Fruit fly (Drosophila melanogaster) whole organism, embryonic: ENCODE measurements around the gene MED15.

Experiments
- Abd-B ChIP-seq: fragments of 200-800 bp; sonication (Bioruptor generic); optimal IDR thresholded peaks from 2 replicates; lab custom pipeline; 2018; ENCODE audit warnings: missing biosample characterization, mild to moderate bottlenecking, missing genetic modification characterization, moderate library complexity
- Antp ChIP-seq: fragments of 200-800 bp; sonication (Bioruptor generic); optimal IDR thresholded peaks from 3 replicates; lab custom pipeline; 2016; ENCODE audit warnings: missing biosample characterization, missing genetic modification characterization
- BtbVII ChIP-seq: fragments of 200-800 bp; sonication (Bioruptor generic); optimal IDR thresholded peaks from 3 replicates; lab custom pipeline; 2017; ENCODE audit warnings: missing biosample characterization, mild to moderate bottlenecking, missing genetic modification characterization
- CG10979 ChIP-seq: fragments of 200-800 bp; sonication (Bioruptor generic); optimal IDR thresholded peaks from 2 replicates; lab custom pipeline; 2018; ENCODE audit warnings: missing biosample characterization, mild to moderate bottlenecking, missing genetic modification characterization, moderate library complexity
- CG11247 ChIP-seq: fragments of 200-800 bp; sonication (Bioruptor generic); IDR thresholded peaks from 2 replicates; pipeline ENCODE4 v1.3.6; 2022; ENCODE audit warnings: missing biosample characterization, missing genetic modification characterization
- CG12071 ChIP-seq: fragments of 200-800 bp; sonication (Bioruptor generic); optimal IDR thresholded peaks from 3 replicates; lab custom pipeline; 2018; ENCODE audit warnings: missing biosample characterization, mild to moderate bottlenecking, missing genetic modification characterization
- CG12236 ChIP-seq: fragments of 200-800 bp; sonication (Bioruptor generic); optimal IDR thresholded peaks from 2 replicates; lab custom pipeline; 2016; ENCODE audit warnings: missing biosample characterization, missing genetic modification characterization
- CG12659 ChIP-seq: fragments of 200-800 bp; sonication (Bioruptor generic); optimal IDR thresholded peaks from 3 replicates; lab custom pipeline; 2017; ENCODE audit warnings: mild to moderate bottlenecking, missing biosample characterization, missing genetic modification reagents, missing genetic modification characterization
- CG13123 ChIP-seq: fragments of 200-800 bp; sonication (Bioruptor generic); optimal IDR thresholded peaks from 2 replicates; lab custom pipeline; 2016; ENCODE audit warnings: missing biosample characterization, missing genetic modification characterization
- CG1602 ChIP-seq: fragments of 200-800 bp; sonication (Bioruptor generic); optimal IDR thresholded peaks from 3 replicates; lab custom pipeline; 2016; ENCODE audit warnings: missing biosample characterization, missing genetic modification characterization
- CG16813 ChIP-seq: fragments of 200-800 bp; sonication (Bioruptor generic); IDR thresholded peaks from 3 replicates; pipeline ENCODE4 v1.3.6; 2022; ENCODE audit warnings: missing biosample characterization, missing genetic modification characterization; ENCODE audit not compliant: partially characterized antibody
- CG17361 ChIP-seq: fragments of 200-800 bp; sonication (Bioruptor generic); IDR thresholded peaks from 3 replicates; pipeline ENCODE4 v1.3.6; 2022; ENCODE audit warnings: missing biosample characterization, missing genetic modification characterization
- CG18599 ChIP-seq: fragments of 200-800 bp; sonication (Bioruptor generic); optimal IDR thresholded peaks from 3 replicates; lab custom pipeline; 2017; ENCODE audit warnings: missing biosample characterization, missing genetic modification characterization, mild to moderate bottlenecking, moderate library complexity, missing genetic modification reagents
- CG2678 ChIP-seq: fragments of 200-800 bp; sonication (Bioruptor generic); optimal IDR thresholded peaks from 3 replicates; lab custom pipeline; 2019; ENCODE audit warnings: missing biosample characterization, mild to moderate bottlenecking, missing genetic modification characterization, moderate library complexity
- CG2875 ChIP-seq: fragments of 200-800 bp; sonication (Bioruptor generic); optimal IDR thresholded peaks from 2 replicates; lab custom pipeline; 2017; ENCODE audit warnings: missing biosample characterization, mild to moderate bottlenecking, missing genetic modification characterization, missing genetic modification reagents
- CG30020 ChIP-seq: fragments of 200-800 bp; optimal IDR thresholded peaks from 2 replicates; lab custom pipeline; 2019; ENCODE audit warnings: missing biosample characterization, mild to moderate bottlenecking, missing genetic modification characterization, moderate library complexity
- CG33557 ChIP-seq: fragments of 200-800 bp; sonication (Bioruptor generic); optimal IDR thresholded peaks from 2 replicates; lab custom pipeline; 2019; ENCODE audit warnings: missing biosample characterization, mild to moderate bottlenecking, missing genetic modification characterization, moderate library complexity
- CG34224 ChIP-seq: fragments of 200-800 bp; sonication (Bioruptor generic); IDR thresholded peaks from 3 replicates; pipeline ENCODE4 v1.3.6; 2022; ENCODE audit warnings: missing biosample characterization, missing genetic modification characterization; ENCODE audit not compliant: partially characterized antibody
- CG43689 ChIP-seq: fragments of 200-800 bp; sonication (Bioruptor generic); IDR thresholded peaks from 2 replicates; pipeline ENCODE4 v1.3.6; 2022; ENCODE audit warnings: missing biosample characterization, missing genetic modification characterization
- CG4404 ChIP-seq: fragments of 200-800 bp; sonication (Bioruptor generic); IDR thresholded peaks from 2 replicates; pipeline ENCODE4 v1.3.6; 2022; ENCODE audit warnings: missing biosample characterization, missing genetic modification characterization
- CG4424 ChIP-seq: fragments of 200-800 bp; sonication (Bioruptor generic); optimal IDR thresholded peaks from 3 replicates; lab custom pipeline; 2016; ENCODE audit warnings: missing biosample characterization, missing genetic modification characterization
- CG4854 ChIP-seq: fragments of 200-800 bp; sonication (Bioruptor generic); optimal IDR thresholded peaks from 2 replicates; lab custom pipeline; 2016; ENCODE audit warnings: missing biosample characterization, missing genetic modification characterization, inconsistent platforms
- CG5953 ChIP-seq: fragments of 200-800 bp; sonication (Bioruptor generic); IDR thresholded peaks from 2 replicates; pipeline ENCODE4 v1.3.6; 2022; ENCODE audit warnings: missing biosample characterization, missing genetic modification characterization
- CG6254 ChIP-seq: fragments of 200-800 bp; sonication (Bioruptor generic); optimal IDR thresholded peaks from 3 replicates; lab custom pipeline; 2017; ENCODE audit warnings: mild to moderate bottlenecking, missing biosample characterization, missing genetic modification reagents, missing genetic modification characterization
- CG6765 ChIP-seq: fragments of 200-800 bp; sonication (Bioruptor generic); optimal IDR thresholded peaks from 3 replicates; lab custom pipeline; 2017; ENCODE audit warnings: missing biosample characterization, mild to moderate bottlenecking, missing genetic modification characterization
- CG7786 ChIP-seq: fragments of 200-800 bp; sonication (Bioruptor generic); optimal IDR thresholded peaks from 2 replicates; lab custom pipeline; 2016; ENCODE audit warnings: missing biosample characterization, missing genetic modification characterization
- CG8388 ChIP-seq: fragments of 200-800 bp; sonication (Bioruptor generic); optimal IDR thresholded peaks from 2 replicates; lab custom pipeline; 2019; ENCODE audit warnings: missing biosample characterization, mild to moderate bottlenecking, missing genetic modification characterization, moderate library complexity
- CkIIα-i1 ChIP-seq: fragments of 200-800 bp; sonication (Bioruptor generic); IDR thresholded peaks from 2 replicates; pipeline ENCODE4 v1.3.6; 2022; ENCODE audit warnings: missing biosample characterization, missing genetic modification characterization
- Doc2 ChIP-seq: fragments of 200-800 bp; sonication (Bioruptor generic); IDR thresholded peaks from 2 replicates; pipeline ENCODE4 v1.3.6; 2022; ENCODE audit warnings: missing biosample characterization, missing genetic modification characterization
- Ets97D ChIP-seq: fragments of 200-800 bp; sonication (Bioruptor generic); optimal IDR thresholded peaks from 3 replicates; lab custom pipeline; 2016; ENCODE audit warnings: missing biosample characterization, missing genetic modification characterization
- Nf-YC ChIP-seq: fragments of 200-800 bp; optimal IDR thresholded peaks from 3 replicates; lab custom pipeline; 2019; ENCODE audit warnings: missing biosample characterization, mild to moderate bottlenecking, missing genetic modification characterization, moderate library complexity
- Optix ChIP-seq: fragments of 200-800 bp; sonication (Bioruptor generic); IDR thresholded peaks from 3 replicates; pipeline ENCODE4 v1.3.6; 2022; ENCODE audit warnings: missing biosample characterization, missing genetic modification characterization
- Vsx1 ChIP-seq: fragments of 200-800 bp; sonication (Bioruptor generic); optimal IDR thresholded peaks from 2 replicates; lab custom pipeline; 2017; ENCODE audit warnings: missing biosample characterization, mild to moderate bottlenecking, missing genetic modification characterization, missing genetic modification reagents
- amos ChIP-seq: fragments of 200-800 bp; sonication (Bioruptor generic); IDR thresholded peaks from 2 replicates; pipeline ENCODE4 v1.3.6; 2022; ENCODE audit warnings: missing biosample characterization, missing genetic modification characterization; ENCODE audit not compliant: partially characterized antibody
- aop ChIP-seq: fragments of 200-800 bp; sonication (Bioruptor generic); IDR thresholded peaks from 2 replicates; pipeline ENCODE4 v1.3.6; 2022; ENCODE audit warnings: missing biosample characterization, missing genetic modification characterization
- bigmax ChIP-seq: fragments of 200-800 bp; sonication (Bioruptor generic); optimal IDR thresholded peaks from 2 replicates; lab custom pipeline; 2018; ENCODE audit warnings: missing biosample characterization, mild to moderate bottlenecking, missing genetic modification characterization
- cas ChIP-seq: fragments of 200-800 bp; sonication (Bioruptor generic); IDR thresholded peaks from 2 replicates; pipeline ENCODE4 v1.3.6; 2022; ENCODE audit warnings: missing biosample characterization, missing genetic modification characterization
- cg ChIP-seq: fragments of 200-800 bp; sonication (Bioruptor generic); optimal IDR thresholded peaks from 3 replicates; lab custom pipeline; 2019; ENCODE audit warnings: missing biosample characterization, mild to moderate bottlenecking, missing genetic modification characterization, moderate library complexity
- chinmo ChIP-seq: fragments of 200-800 bp; sonication (Bioruptor generic); IDR thresholded peaks from 4 replicates; pipeline ENCODE4 v1.3.6; 2022; ENCODE audit warnings: missing biosample characterization, missing genetic modification characterization; ENCODE audit not compliant: partially characterized antibody
- crc ChIP-seq: fragments of 200-800 bp; sonication (Bioruptor generic); optimal IDR thresholded peaks from 2 replicates; lab custom pipeline; 2016; ENCODE audit warnings: missing biosample characterization, missing genetic modification characterization
- dimm ChIP-seq: fragments of 200-800 bp; sonication (Bioruptor generic); IDR thresholded peaks from 2 replicates; pipeline ENCODE4 v1.3.6; 2022; ENCODE audit warnings: missing biosample characterization, missing genetic modification characterization
- grau ChIP-seq: fragments of 200-800 bp; optimal IDR thresholded peaks from 3 replicates; lab custom pipeline; 2019; ENCODE audit warnings: missing biosample characterization, mild to moderate bottlenecking, missing genetic modification characterization, moderate library complexity
- kni ChIP-seq: fragments of 200-800 bp; sonication (Bioruptor generic); optimal IDR thresholded peaks from 3 replicates; lab custom pipeline; 2017; ENCODE audit warnings: mild to moderate bottlenecking, missing biosample characterization, missing genetic modification reagents, missing genetic modification characterization
- nau ChIP-seq: fragments of 200-800 bp; sonication (Bioruptor generic); optimal IDR thresholded peaks from 3 replicates; lab custom pipeline; 2017; ENCODE audit warnings: missing biosample characterization, mild to moderate bottlenecking, missing genetic modification characterization, missing genetic modification reagents
- nmo ChIP-seq: fragments of 200-800 bp; sonication (Bioruptor generic); optimal IDR thresholded peaks from 2 replicates; lab custom pipeline; 2018; ENCODE audit warnings: missing biosample characterization, mild to moderate bottlenecking, missing genetic modification characterization, moderate library complexity
- org-1 ChIP-seq: fragments of 200-800 bp; sonication (Bioruptor generic); optimal IDR thresholded peaks from 2 replicates; lab custom pipeline; 2017; ENCODE audit warnings: missing biosample characterization, missing genetic modification characterization
- pho ChIP-seq: fragments of 200-800 bp; sonication (Bioruptor generic); optimal IDR thresholded peaks from 2 replicates; lab custom pipeline; 2016; ENCODE audit warnings: missing biosample characterization, missing genetic modification characterization
- sens-2 ChIP-seq: fragments of 200-800 bp; sonication (Bioruptor generic); IDR thresholded peaks from 2 replicates; pipeline ENCODE4 v1.3.6; 2022; ENCODE audit warnings: missing biosample characterization, missing genetic modification characterization
- zen ChIP-seq: fragments of 200-800 bp; sonication (Bioruptor generic); optimal IDR thresholded peaks from 3 replicates; lab custom pipeline; 2018; ENCODE audit warnings: missing biosample characterization, mild to moderate bottlenecking, missing genetic modification characterization, moderate library complexity

MED15 gene

dm6 chr2L:480638-481399 lies 8.0 kb downstream of the MED15 start (continued):
- TF ChIP-seq CG2875 (peak; percentile 100), sens-2 (GFP tag; lab: Robert Waterston, UW) (no peak), Ets97D (GFP tag; lab: Kevin White, UChicago) (peak; percentile 98), CG43689 (GFP tag; lab: Robert Waterston, UW) (no peak), CG12236 (peak; percentile 100), CG11247 (no peak), amos (no peak), CG12071 (GFP tag; lab: Kevin White, UChicago) (peak; percentile 100), aop (GFP tag; lab: Robert Waterston, UW) (no peak), BtbVII (peak; percentile 100), CG34224 (no peak), Vsx1 (GFP tag; lab: Kevin White, UChicago) (peak; percentile 99), CG16813 (GFP tag; lab: Robert Waterston, UW) (no peak), Antp (GFP tag; lab: Kevin White, UChicago) (peak; percentile 100), cas (no peak), crc (GFP tag; lab: Kevin White, UChicago) (peak; percentile 100), CkIIα-i1 (GFP tag; lab: Robert Waterston, UW) (no peak), CG6254 (GFP tag; lab: Kevin White, UChicago) (peak; percentile 98), Doc2 (GFP tag; lab: Robert Waterston, UW) (no peak), CG13123 (peak; percentile 100), bigmax (GFP tag; lab: Kevin White, UChicago) (peak; percentile 93), CG30020 (tag; lab: Kevin White, UChicago) (peak; percentile 95), CG2678 (tag; lab: Kevin White, UChicago) (peak; percentile 100), nmo (GFP tag; lab: Kevin White, UChicago) (peak; percentile 100), org-1 (GFP tag; lab: Kevin White, UChicago) (peak; percentile 100), cg (peak; percentile 97), CG6765 (GFP tag; lab: Kevin White, UChicago) (peak; percentile 100), CG5953 (GFP tag; lab: Robert Waterston, UW) (no peak), Abd-B (GFP tag; lab: Kevin White, UChicago) (peak; percentile 100), zen (tag; lab: Kevin White, UChicago) (peak; percentile 100), CG8388 (GFP tag; lab: Kevin White, UChicago) (peak; percentile 100), grau (tag; lab: Kevin White, UChicago) (peak; percentile 100), CG10979 (peak; percentile 100), CG1602 (GFP tag; lab: Kevin White, UChicago) (peak; percentile 100), nau (GFP tag; lab: Kevin White, UChicago) (peak; percentile 100), pho (GFP tag; lab: Kevin White, UChicago) (peak; percentile 100), chinmo (GFP tag; lab: Robert Waterston, UW) (no peak), Nf-YC (tag; lab: Kevin White, UChicago) (peak; percentile 96), CG12659 (GFP tag; lab: Kevin White, UChicago) (peak; percentile 100), CG7786 (GFP tag; lab: Kevin White, UChicago) (peak; percentile 100), CG18599 (GFP tag; lab: Kevin White, UChicago) (peak; percentile 100), CG4854 (GFP tag; lab: Kevin White, UChicago) (peak; percentile 100), CG33557 (GFP tag; lab: Kevin White, UChicago) (peak; percentile 100), Optix (GFP tag; lab: Robert Waterston, UW) (no peak), dimm (no peak), CG4424 (GFP tag; lab: Kevin White, UChicago) (peak; percentile 100), CG4404 (GFP tag; lab: Robert Waterston, UW) (no peak), kni (peak; percentile 99), CG17361 (no peak)
